Fruit fly (Drosophila melanogaster): Measurements from ENCODE around the gene Cht7.

Cht7 gene

dm6 chr3L:3077568-3078107, 29.1 kb downstream of the Cht7 start (continued):
- no peak for TF ChIP-seq Mrtf (GFP tag; IDR thresholded peaks at IDR 0.05)
- TF ChIP-seq Nf-YC (tag; optimal IDR thresholded peaks at IDR 0.05): peak; percentile 30
- no peak for TF ChIP-seq croc (GFP tag; conservative IDR thresholded peaks at IDR 0.05)
- TF ChIP-seq NK7.1 (GFP tag; optimal IDR thresholded peaks at IDR 0.05): no peak
- TF ChIP-seq Hand (GFP tag; optimal IDR thresholded peaks at IDR 0.05): peak; percentile 49
- no peak for TF ChIP-seq CG10565 (GFP tag; optimal IDR thresholded peaks at IDR 0.05)
- TF ChIP-seq CG33557 (GFP tag; optimal IDR thresholded peaks at IDR 0.05): no peak
- peak; percentile 83 for TF ChIP-seq sug (tag; optimal IDR thresholded peaks at IDR 0.05)
- TF ChIP-seq TFAM (GFP tag; optimal IDR thresholded peaks at IDR 0.05): no peak
- peak; percentile 31 for TF ChIP-seq repo (GFP tag; optimal IDR thresholded peaks at IDR 0.05)
- TF ChIP-seq Dp (GFP tag; optimal IDR thresholded peaks at IDR 0.05): peak; percentile 26
- no peak for TF ChIP-seq CG4617 (GFP tag; optimal IDR thresholded peaks at IDR 0.05; ENCODE audit: borderline replicate concordance)
- TF ChIP-seq CG9817 (tag; optimal IDR thresholded peaks at IDR 0.05): no peak
- TF ChIP-seq fd64A (GFP tag; optimal IDR thresholded peaks at IDR 0.05): no peak
- TF ChIP-seq CG16815 (GFP tag; optimal IDR thresholded peaks at IDR 0.05): no peak
- TF ChIP-seq amos (GFP tag; IDR thresholded peaks at IDR 0.05; ENCODE audit: partially characterized antibody): peak; percentile 44; the same call in 1 of the 2 replicates
- peak; percentile 72 for TF ChIP-seq scrt (GFP tag; optimal IDR thresholded peaks at IDR 0.05)
- no peak for TF ChIP-seq pita (GFP tag; optimal IDR thresholded peaks at IDR 0.05)
- no peak for TF ChIP-seq CG11085 (GFP tag; IDR thresholded peaks at IDR 0.05)
- peak; percentile 52 for TF ChIP-seq Myb (GFP tag; optimal IDR thresholded peaks at IDR 0.05)
- TF ChIP-seq dysf (GFP tag; IDR thresholded peaks at IDR 0.05): peak; percentile 54; the same call in 1 of the 3 replicates
- TF ChIP-seq crol (GFP tag; IDR thresholded peaks at IDR 0.05): peak; percentile 72
- TF ChIP-seq CG8089 (GFP tag; optimal IDR thresholded peaks at IDR 0.05): no peak
- no peak for TF ChIP-seq Dad (GFP tag; optimal IDR thresholded peaks at IDR 0.05)
- TF ChIP-seq br (optimal IDR thresholded peaks at IDR 0.05): no peak
- no peak for TF ChIP-seq CG4707 (GFP tag; optimal IDR thresholded peaks at IDR 0.05)
- TF ChIP-seq CG7839 (tag; optimal IDR thresholded peaks at IDR 0.05): no peak
- TF ChIP-seq CG13775 (GFP tag; optimal IDR thresholded peaks at IDR 0.05): no peak
- TF ChIP-seq CG14014 (GFP tag; IDR thresholded peaks at IDR 0.05): peak; percentile 57; the same call in 1 of the 2 replicates
- peak; percentile 54 for TF ChIP-seq E2f2 (GFP tag; IDR thresholded peaks at IDR 0.05)
- TF ChIP-seq Kr (GFP tag; optimal IDR thresholded peaks at IDR 0.05): no peak
- no peak for TF ChIP-seq CG12236 (GFP tag; optimal IDR thresholded peaks at IDR 0.05)
- TF ChIP-seq CG10147 (GFP tag; optimal IDR thresholded peaks at IDR 0.05): no peak
- peak; percentile 7 for TF ChIP-seq Mes4 (GFP tag; optimal IDR thresholded peaks at IDR 0.05)
- TF ChIP-seq MESR4 (GFP tag; optimal IDR thresholded peaks at IDR 0.05): no peak
- peak in 1 of 2 experiments; percentile 13 for TF ChIP-seq dpn (GFP tag; optimal IDR thresholded peaks at IDR 0.05)
- TF ChIP-seq CG3847 (GFP tag; IDR thresholded peaks at IDR 0.05): peak; percentile 28; the same call in 1 of the 2 replicates
- no peak for TF ChIP-seq CG10431 (GFP tag; optimal IDR thresholded peaks at IDR 0.05)
- no peak for TF ChIP-seq CG9797 (GFP tag; optimal IDR thresholded peaks at IDR 0.05)
- peak; percentile 41; the same call in 1 of the 2 replicates for TF ChIP-seq HLH3B (GFP tag; IDR thresholded peaks at IDR 0.05)
- no peak for TF ChIP-seq CG12942 (GFP tag; optimal IDR thresholded peaks at IDR 0.05)
- peak; percentile 48 for TF ChIP-seq Asciz (GFP tag; optimal IDR thresholded peaks at IDR 0.05)
- TF ChIP-seq CG18619 (GFP tag; optimal IDR thresholded peaks at IDR 0.05): peak; percentile 45
- no peak for TF ChIP-seq CG8359 (GFP tag; optimal IDR thresholded peaks at IDR 0.05; ENCODE audit: borderline replicate concordance)
- TF ChIP-seq CG11723 (GFP tag; optimal IDR thresholded peaks at IDR 0.05): peak; percentile 23
- TF ChIP-seq pum (GFP tag; optimal IDR thresholded peaks at IDR 0.05): no peak
- TF ChIP-seq fru (optimal IDR thresholded peaks at IDR 0.05): no peak
- no peak for TF ChIP-seq gt (GFP tag; IDR thresholded peaks at IDR 0.05)
- TF ChIP-seq cas (GFP tag; IDR thresholded peaks at IDR 0.05): no peak
- TF ChIP-seq Elba2 (GFP tag; optimal IDR thresholded peaks at IDR 0.05): no peak
- peak; percentile 39 for TF ChIP-seq org-1 (GFP tag; optimal IDR thresholded peaks at IDR 0.05)

Data from whole organism, embryonic.